Fruit fly (Drosophila melanogaster) whole organism, embryonic: ENCODE results near the gene CG43134.
A peak's percentile ranks its signal among the peaks of the same experiment; 100 is the strongest.

ENCODE experiments used
- Asciz ChIP-seq: fragments of 200-800 bp; sonication (Bioruptor generic); optimal IDR thresholded peaks from 2 replicates; lab custom pipeline; 2017; ENCODE audit warnings: missing biosample characterization, mild to moderate bottlenecking, missing genetic modification characterization, missing genetic modification reagents
- Atf3 ChIP-seq: fragments of 200-800 bp; sonication (Bioruptor generic); optimal IDR thresholded peaks from 3 replicates; lab custom pipeline; 2016; ENCODE audit warnings: missing biosample characterization, missing genetic modification characterization
- BtbVII ChIP-seq: fragments of 200-800 bp; sonication (Bioruptor generic); optimal IDR thresholded peaks from 3 replicates; lab custom pipeline; 2017; ENCODE audit warnings: missing biosample characterization, mild to moderate bottlenecking, missing genetic modification characterization
- CG10654 ChIP-seq: fragments of 200-800 bp; sonication (Bioruptor generic); optimal IDR thresholded peaks from 2 replicates; lab custom pipeline; 2016; ENCODE audit warnings: missing biosample characterization, missing genetic modification characterization
- CG11093 ChIP-seq: fragments of 200-800 bp; sonication (Bioruptor generic); IDR thresholded peaks from 3 replicates; pipeline ENCODE4 v1.3.6; 2022; ENCODE audit warnings: missing biosample characterization, missing genetic modification characterization
- CG11456 ChIP-seq: fragments of 200-800 bp; sonication (Bioruptor generic); IDR thresholded peaks from 3 replicates; pipeline ENCODE4 v1.3.6; 2022; ENCODE audit warnings: missing biosample characterization, missing genetic modification characterization
- CG12104 ChIP-seq: fragments of 200-800 bp; sonication (Bioruptor generic); optimal IDR thresholded peaks from 3 replicates; lab custom pipeline; 2016; ENCODE audit warnings: missing biosample characterization, missing genetic modification characterization
- CG13894 ChIP-seq: fragments of 200-800 bp; sonication (Bioruptor generic); optimal IDR thresholded peaks from 3 replicates; lab custom pipeline; 2018; ENCODE audit warnings: missing biosample characterization, mild to moderate bottlenecking, missing genetic modification characterization, moderate library complexity
- CG14710 ChIP-seq: fragments of 200-800 bp; sonication (Bioruptor generic); optimal IDR thresholded peaks from 3 replicates; lab custom pipeline; 2019; ENCODE audit warnings: missing biosample characterization, mild to moderate bottlenecking, missing genetic modification characterization, moderate library complexity
- CG17385 ChIP-seq: fragments of 200-800 bp; sonication (Bioruptor generic); optimal IDR thresholded peaks from 3 replicates; lab custom pipeline; 2018; ENCODE audit warnings: missing biosample characterization, mild to moderate bottlenecking, missing genetic modification characterization
- CG17568 ChIP-seq: fragments of 200-800 bp; sonication (Bioruptor generic); optimal IDR thresholded peaks from 2 replicates; lab custom pipeline; 2018; ENCODE audit warnings: missing biosample characterization, mild to moderate bottlenecking, missing genetic modification characterization, moderate library complexity
- CG18011 ChIP-seq: fragments of 200-800 bp; sonication (Bioruptor generic); optimal IDR thresholded peaks from 2 replicates; lab custom pipeline; 2017; ENCODE audit warnings: missing biosample characterization, missing genetic modification characterization, mild to moderate bottlenecking, moderate library complexity, missing genotype
- CG3995 ChIP-seq: fragments of 200-800 bp; sonication (Bioruptor generic); optimal IDR thresholded peaks from 3 replicates; lab custom pipeline; 2016; ENCODE audit warnings: missing biosample characterization, missing genetic modification characterization
- CG4328 ChIP-seq: fragments of 200-800 bp; sonication (Bioruptor generic); optimal IDR thresholded peaks from 3 replicates; lab custom pipeline; 2017; ENCODE audit warnings: missing biosample characterization, missing genetic modification reagents, missing genetic modification characterization
- CG5180 ChIP-seq: fragments of 200-800 bp; sonication (Bioruptor generic); optimal IDR thresholded peaks from 3 replicates; lab custom pipeline; 2017; ENCODE audit warnings: missing biosample characterization, missing genetic modification characterization, mild to moderate bottlenecking, moderate library complexity, missing genetic modification reagents
- CG5953 ChIP-seq: fragments of 200-800 bp; sonication (Bioruptor generic); IDR thresholded peaks from 2 replicates; pipeline ENCODE4 v1.3.6; 2022; ENCODE audit warnings: missing biosample characterization, missing genetic modification characterization
- CG6791 ChIP-seq: fragments of 200-800 bp; sonication (Bioruptor generic); IDR thresholded peaks from 3 replicates; pipeline ENCODE4 v1.3.6; 2022; ENCODE audit warnings: missing biosample characterization, missing genetic modification characterization; ENCODE audit not compliant: partially characterized antibody
- CG7357 ChIP-seq: fragments of 200-800 bp; sonication (Bioruptor generic); IDR thresholded peaks from 3 replicates; pipeline ENCODE4 v1.3.6; 2022; ENCODE audit warnings: missing biosample characterization, missing genetic modification characterization
- CG8388 ChIP-seq: fragments of 200-800 bp; sonication (Bioruptor generic); optimal IDR thresholded peaks from 2 replicates; lab custom pipeline; 2019; ENCODE audit warnings: missing biosample characterization, mild to moderate bottlenecking, missing genetic modification characterization, moderate library complexity
- CG8944 ChIP-seq: fragments of 200-800 bp; sonication (Bioruptor generic); optimal IDR thresholded peaks from 3 replicates; lab custom pipeline; 2016; ENCODE audit warnings: missing biosample characterization, missing genetic modification characterization
- CoRest ChIP-seq: fragments of 200-800 bp; sonication (Bioruptor generic); optimal IDR thresholded peaks from 3 replicates; lab custom pipeline; 2018; ENCODE audit warnings: missing biosample characterization, mild to moderate bottlenecking, missing genetic modification characterization, moderate library complexity
- Dref ChIP-seq: fragments of 200-800 bp; sonication (Bioruptor generic); IDR thresholded peaks from 2 replicates; pipeline ENCODE4 v1.3.6; 2022; ENCODE audit warnings: missing biosample characterization, missing genetic modification characterization
- Fer3 ChIP-seq: fragments of 200-800 bp; sonication (Bioruptor generic); optimal IDR thresholded peaks from 2 replicates; lab custom pipeline; 2018; ENCODE audit warnings: missing biosample characterization, mild to moderate bottlenecking, missing genetic modification characterization, moderate library complexity
- HLHmδ ChIP-seq: fragments of 200-800 bp; sonication (Bioruptor generic); optimal IDR thresholded peaks from 2 replicates; lab custom pipeline; 2018; ENCODE audit warnings: missing biosample characterization, mild to moderate bottlenecking, missing genetic modification characterization, moderate library complexity
- Hand ChIP-seq: fragments of 200-800 bp; sonication (Bioruptor generic); optimal IDR thresholded peaks from 2 replicates; lab custom pipeline; 2017; ENCODE audit warnings: mild to moderate bottlenecking, missing biosample characterization, missing genetic modification reagents, missing genetic modification characterization
- HmgZ ChIP-seq: fragments of 200-800 bp; sonication (Bioruptor generic); optimal IDR thresholded peaks from 2 replicates; lab custom pipeline; 2018; ENCODE audit warnings: missing biosample characterization, mild to moderate bottlenecking, missing genetic modification characterization
- Hr51 ChIP-seq, 2 experiments: fragments of 200-800 bp; sonication (Bioruptor generic); optimal IDR thresholded peaks; 2 replicates in 1 of 2; 3 replicates in 1 of 2; lab custom pipeline; 2016 to 2018; ENCODE audit warnings: missing biosample characterization in 2 of 2, missing genetic modification characterization in 2 of 2, mild to moderate bottlenecking in 1 of 2, moderate library complexity in 1 of 2
- MBD-R2 ChIP-seq: fragments of 200-800 bp; sonication (Bioruptor generic); IDR thresholded peaks from 2 replicates; pipeline ENCODE4 v1.3.6; 2022; ENCODE audit warnings: missing biosample characterization, missing genetic modification characterization
- Max ChIP-seq: fragments of 200-800 bp; sonication (Bioruptor generic); optimal IDR thresholded peaks from 2 replicates; lab custom pipeline; 2016; ENCODE audit warnings: missing biosample characterization, mild to moderate bottlenecking, missing genetic modification characterization
- PHDP ChIP-seq: fragments of 200-800 bp; sonication (Bioruptor generic); optimal IDR thresholded peaks from 3 replicates; lab custom pipeline; 2018; ENCODE audit warnings: missing biosample characterization, mild to moderate bottlenecking, missing genetic modification characterization, moderate library complexity
- ash1 ChIP-seq: fragments of 200-800 bp; sonication (Bioruptor generic); optimal IDR thresholded peaks from 2 replicates; lab custom pipeline; 2018; ENCODE audit warnings: missing biosample characterization, mild to moderate bottlenecking, missing genetic modification characterization
- br ChIP-seq: fragments of >200 bp; optimal IDR thresholded peaks from 2 replicates; lab custom pipeline; 2017
- gcm ChIP-seq: fragments of 200-800 bp; sonication (Bioruptor generic); optimal IDR thresholded peaks from 2 replicates; lab custom pipeline; 2019; ENCODE audit warnings: missing biosample characterization, mild to moderate bottlenecking, missing genetic modification characterization, moderate library complexity
- gfzf ChIP-seq: fragments of 200-800 bp; sonication (Bioruptor generic); optimal IDR thresholded peaks from 2 replicates; lab custom pipeline; 2016; ENCODE audit warnings: missing biosample characterization, mild to moderate bottlenecking, missing genetic modification characterization, moderate library complexity
- h ChIP-seq: fragments of >200 bp; optimal IDR thresholded peaks from 2 replicates; lab custom pipeline; 2017
- inv ChIP-seq: fragments of 200-800 bp; sonication (Bioruptor generic); IDR thresholded peaks from 2 replicates; pipeline ENCODE4 v1.3.6; 2022; ENCODE audit warnings: missing biosample characterization, missing genetic modification characterization; ENCODE audit not compliant: partially characterized antibody
- kay ChIP-seq: fragments of 200-800 bp; sonication (Bioruptor generic); optimal IDR thresholded peaks from 2 replicates; lab custom pipeline; 2016; ENCODE audit warnings: missing biosample characterization, missing genetic modification characterization
- lab ChIP-seq: fragments of 200-800 bp; sonication (Bioruptor generic); optimal IDR thresholded peaks from 3 replicates; lab custom pipeline; 2017; ENCODE audit warnings: missing biosample characterization, missing genetic modification characterization, mild to moderate bottlenecking, moderate library complexity, missing genetic modification reagents
- lola ChIP-seq, 3 experiments: fragments of >200 bp in 2 of 3; fragments of 200-800 bp in 1 of 3; sonication (Bioruptor generic) in 1 of 3; optimal IDR thresholded peaks; 2 replicates each; lab custom pipeline; 2017 to 2019; ENCODE audit warnings: missing biosample characterization in 3 of 3, missing genetic modification characterization in 3 of 3, mild to moderate bottlenecking in 1 of 3, moderate library complexity in 1 of 3
- p53 ChIP-seq: fragments of 200-800 bp; sonication (Bioruptor generic); optimal IDR thresholded peaks from 2 replicates; lab custom pipeline; 2016; ENCODE audit warnings: missing biosample characterization, missing genetic modification characterization
- pnt ChIP-seq: fragments of 200-800 bp; sonication (Bioruptor generic); optimal IDR thresholded peaks from 3 replicates; lab custom pipeline; 2016; ENCODE audit warnings: missing biosample characterization, missing genetic modification characterization
- pros ChIP-seq: fragments of 200-800 bp; sonication (Bioruptor generic); optimal IDR thresholded peaks from 3 replicates; lab custom pipeline; 2019; ENCODE audit warnings: missing biosample characterization, mild to moderate bottlenecking, missing genetic modification characterization, moderate library complexity
- sd ChIP-seq: fragments of 200-800 bp; sonication (Bioruptor generic); optimal IDR thresholded peaks from 3 replicates; lab custom pipeline; 2018; ENCODE audit warnings: missing biosample characterization, mild to moderate bottlenecking, missing genetic modification characterization, moderate library complexity
- sens ChIP-seq: fragments of 200-800 bp; sonication (Bioruptor generic); peaks from one replicate; lab custom pipeline; 2016; ENCODE audit warnings: missing biosample characterization, missing genetic modification characterization
- sim ChIP-seq: fragments of 200-800 bp; sonication (Bioruptor generic); IDR thresholded peaks from 2 replicates; pipeline ENCODE4 v1.3.6; 2022; ENCODE audit warnings: missing biosample characterization, missing genetic modification characterization
- slbo ChIP-seq: fragments of 200-800 bp; sonication (Bioruptor generic); IDR thresholded peaks from 2 replicates; pipeline ENCODE4 v1.3.6; 2022; ENCODE audit warnings: missing biosample characterization, missing genetic modification characterization
- tio ChIP-seq: fragments of 200-800 bp; sonication (Bioruptor generic); optimal IDR thresholded peaks from 2 replicates; lab custom pipeline; 2017; ENCODE audit warnings: missing biosample characterization, missing genetic modification characterization, inconsistent platforms
- tup ChIP-seq: fragments of 200-800 bp; sonication (Bioruptor generic); optimal IDR thresholded peaks from 2 replicates; lab custom pipeline; 2016; ENCODE audit warnings: missing biosample characterization, mild to moderate bottlenecking, missing genetic modification characterization, moderate library complexity
- tx ChIP-seq: fragments of 200-800 bp; sonication (Bioruptor generic); optimal IDR thresholded peaks from 2 replicates; lab custom pipeline; 2016; ENCODE audit warnings: missing biosample characterization, missing genetic modification characterization
- unc-4 ChIP-seq: fragments of 200-800 bp; sonication (Bioruptor generic); IDR thresholded peaks from 2 replicates; pipeline ENCODE4 v1.3.6; 2022; ENCODE audit warnings: missing biosample characterization, missing genetic modification characterization; ENCODE audit not compliant: partially characterized antibody
- unpg ChIP-seq: fragments of 200-800 bp; sonication (Bioruptor generic); optimal IDR thresholded peaks from 3 replicates; lab custom pipeline; 2018; ENCODE audit warnings: missing biosample characterization, mild to moderate bottlenecking, missing genetic modification characterization, moderate library complexity

The CG43134 gene

DNA sequence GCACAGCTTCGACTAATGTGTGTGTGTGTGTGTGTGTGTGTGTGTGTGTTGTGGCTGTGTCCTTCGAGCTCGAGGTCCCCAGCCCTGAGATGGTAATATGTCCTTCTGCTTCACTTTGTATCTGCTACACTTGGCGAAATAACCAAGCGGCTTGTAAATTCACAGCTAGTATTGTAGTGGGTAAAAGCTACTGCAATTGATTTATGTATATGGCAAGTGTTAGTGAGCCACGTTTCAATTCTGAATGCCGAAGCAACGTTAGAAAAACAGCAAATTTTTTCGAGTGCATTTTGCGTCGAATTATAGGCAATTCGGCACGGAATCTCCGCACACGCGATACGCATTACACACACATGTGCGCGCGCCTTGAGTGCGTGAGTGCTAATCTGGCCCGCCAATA is 15.5 kb downstream of the CG43134 start (continued):
- TF ChIP-seq CG17568 (GFP tag; lab: Kevin White, UChicago) = no peak
- TF ChIP-seq br = no peak
- TF ChIP-seq CG3995 (GFP tag; lab: Kevin White, UChicago) = no peak
- peak; percentile 9 for TF ChIP-seq CG8944
- peak in 1 of 3 experiments; percentile 42 for TF ChIP-seq lola (GFP tag; optimal IDR thresholded peaks at IDR 0.05; lab: Kevin White, UChicago)
- TF ChIP-seq kay (GFP tag; lab: Kevin White, UChicago) = no peak
- TF ChIP-seq CG13894 (tag; lab: Kevin White, UChicago) = no peak
- no peak for TF ChIP-seq pros (GFP tag; lab: Kevin White, UChicago)
- no peak for TF ChIP-seq tup
- no peak for TF ChIP-seq h (lab: Kevin White, UChicago)
- peak; percentile 55 for TF ChIP-seq CoRest
- TF ChIP-seq Hand = peak; percentile 32
- TF ChIP-seq inv (GFP tag; lab: Robert Waterston, UW) = no peak
- no peak for TF ChIP-seq CG18011 (GFP tag; lab: Kevin White, UChicago)
- peak; percentile 21 for TF ChIP-seq CG5180
- TF ChIP-seq CG14710 (tag; lab: Kevin White, UChicago) = peak; percentile 10
- no peak for TF ChIP-seq Atf3
- TF ChIP-seq sd = no peak
- no peak for TF ChIP-seq tio
- no peak for TF ChIP-seq Dref (GFP tag; lab: Robert Waterston, UW)
- no peak for TF ChIP-seq CG8388 (GFP tag; lab: Kevin White, UChicago)
- TF ChIP-seq sim (GFP tag; lab: Robert Waterston, UW) = no peak
- peak; percentile 22 for TF ChIP-seq Asciz (GFP tag; lab: Kevin White, UChicago)
- peak; percentile 27 for TF ChIP-seq BtbVII (GFP tag; lab: Kevin White, UChicago)
- peak; percentile 74 for TF ChIP-seq lab (GFP tag; lab: Kevin White, UChicago)
- TF ChIP-seq PHDP (tag; lab: Kevin White, UChicago) = peak; percentile 47
- TF ChIP-seq CG11093 (GFP tag; lab: Robert Waterston, UW) = no peak
- TF ChIP-seq CG7357 = no peak
- peak; percentile 53 for TF ChIP-seq unpg (GFP tag; lab: Kevin White, UChicago)
- TF ChIP-seq slbo = peak; percentile 69
- TF ChIP-seq MBD-R2 (GFP tag; lab: Robert Waterston, UW) = 0 out of 2 replicates have a peak, but pooled peaks have one; percentile 22
- TF ChIP-seq CG10654 (GFP tag; lab: Kevin White, UChicago) = no peak
- TF ChIP-seq ash1 (GFP tag; lab: Kevin White, UChicago) = no peak
- TF ChIP-seq HLHmδ = no peak
- TF ChIP-seq gfzf (GFP tag; lab: Kevin White, UChicago) = no peak
- TF ChIP-seq p53 (GFP tag; lab: Kevin White, UChicago) = no peak
- TF ChIP-seq CG4328 (GFP tag; lab: Kevin White, UChicago) = no peak
- no peak for TF ChIP-seq unc-4 (GFP tag; lab: Robert Waterston, UW)
- TF ChIP-seq CG11456 = 0 out of 3 replicates have a peak, but pooled peaks have one; percentile 31
- no peak for TF ChIP-seq CG12104 (GFP tag; lab: Kevin White, UChicago)
- TF ChIP-seq pnt (GFP tag; lab: Kevin White, UChicago) = peak; percentile 35
- peak; percentile 64 for TF ChIP-seq Fer3 (tag; lab: Kevin White, UChicago)
- peak; percentile 38 for TF ChIP-seq CG17385 (GFP tag; lab: Kevin White, UChicago)
- TF ChIP-seq CG5953 = no peak
- TF ChIP-seq gcm = no peak
- TF ChIP-seq Max (GFP tag; lab: Kevin White, UChicago) = no peak
- peak; percentile 87 for TF ChIP-seq sens (GFP tag; lab: Kevin White, UChicago)
- no peak for TF ChIP-seq tx
- no peak for TF ChIP-seq CG6791
- TF ChIP-seq HmgZ (tag; lab: Kevin White, UChicago) = peak; percentile 37
- TF ChIP-seq Hr51 (GFP tag; optimal IDR thresholded peaks at IDR 0.05; lab: Kevin White, UChicago) = peak in 1 of 2 experiments; percentile 38
